Worm (Caenorhabditis elegans) whole organism, late embryonic: ENCODE measurements around the gene F40C5.2.
"Not testable (repeated sequence)": the region's sequence is repeated elsewhere in the genome, so short reads cannot be mapped to it uniquely, and the experiment has no call there.

ENCODE experiments used
- C08G9.2 ChIP-seq: sonication (generic microtip); optimal IDR thresholded peaks from 2 replicates; lab custom pipeline; 2016; ENCODE audit warnings: mild to moderate bottlenecking, missing genetic modification characterization, moderate library complexity, missing compliant biosample characterization
- K02D7.2 ChIP-seq: sonication (generic microtip); optimal IDR thresholded peaks from 2 replicates; lab custom pipeline; 2017; ENCODE audit warnings: mild to moderate bottlenecking, missing genetic modification characterization, missing compliant biosample characterization
- T23F11.4 ChIP-seq: fragments of 200-800 bp; sonication (Bioruptor generic); optimal IDR thresholded peaks from 2 replicates; lab custom pipeline; 2018; ENCODE audit warnings: mild to moderate bottlenecking, missing genetic modification characterization, missing compliant biosample characterization
- ahr-1 ChIP-seq: sonication (generic microtip); optimal IDR thresholded peaks from 2 replicates; lab custom pipeline; 2016; ENCODE audit warnings: missing genetic modification characterization, missing compliant biosample characterization
- ama-1 ChIP-seq: fragments of 150-350 bp; optimal IDR thresholded peaks from 2 replicates; lab custom pipeline; 2014
- ceh-14 ChIP-seq: sonication (generic microtip); optimal IDR thresholded peaks from 2 replicates; lab custom pipeline; 2016; ENCODE audit warnings: missing genotype, missing genetic modification characterization, missing compliant biosample characterization
- ceh-18 ChIP-seq: sonication (generic microtip); optimal IDR thresholded peaks from 2 replicates; lab custom pipeline; 2016; ENCODE audit warnings: missing genetic modification characterization, missing compliant biosample characterization
- ceh-2 ChIP-seq: sonication (generic microtip); optimal IDR thresholded peaks from 2 replicates; lab custom pipeline; 2016; ENCODE audit warnings: missing genotype, missing genetic modification characterization, missing compliant biosample characterization
- ceh-24 ChIP-seq: sonication (generic microtip); optimal IDR thresholded peaks from 2 replicates; lab custom pipeline; 2016; ENCODE audit warnings: mild to moderate bottlenecking, missing genetic modification characterization, missing compliant biosample characterization
- ceh-45 ChIP-seq: fragments of 200-800 bp; sonication (Bioruptor generic); IDR thresholded peaks from 2 replicates; pipeline ENCODE4 v1.3.6; 2022; ENCODE audit warnings: missing genetic modification reagents, missing genetic modification characterization, missing compliant biosample characterization
- ceh-48 ChIP-seq: sonication (generic microtip); optimal IDR thresholded peaks from 2 replicates; lab custom pipeline; 2016; ENCODE audit warnings: missing genetic modification characterization, inconsistent platforms, missing compliant biosample characterization
- che-1 ChIP-seq: sonication (generic microtip); optimal IDR thresholded peaks from 2 replicates; lab custom pipeline; 2016; ENCODE audit warnings: mild to moderate bottlenecking, missing genetic modification characterization, missing compliant biosample characterization
- dve-1 ChIP-seq: sonication (generic microtip); optimal IDR thresholded peaks from 2 replicates; lab custom pipeline; 2017; ENCODE audit warnings: antibody characterized with exemption, mild to moderate bottlenecking, missing genetic modification characterization, missing compliant biosample characterization
- elt-2 ChIP-seq: sonication (generic microtip); optimal IDR thresholded peaks from 2 replicates; lab custom pipeline; 2016; ENCODE audit warnings: missing genetic modification reagents, missing genetic modification characterization, missing compliant biosample characterization
- ets-4 ChIP-seq: sonication (generic microtip); optimal IDR thresholded peaks from 2 replicates; lab custom pipeline; 2016; ENCODE audit warnings: missing genetic modification characterization, missing compliant biosample characterization
- eyg-1 ChIP-seq: sonication (generic microtip); optimal IDR thresholded peaks from 2 replicates; lab custom pipeline; 2016; ENCODE audit warnings: missing genotype, missing genetic modification characterization, missing compliant biosample characterization
- fax-1 ChIP-seq: sonication (generic microtip); optimal IDR thresholded peaks from 2 replicates; lab custom pipeline; 2016; ENCODE audit warnings: missing genotype, missing genetic modification characterization, missing compliant biosample characterization
- hlh-30 ChIP-seq: sonication (generic microtip); optimal IDR thresholded peaks from 2 replicates; lab custom pipeline; 2017; ENCODE audit warnings: antibody characterized with exemption, missing genetic modification characterization, missing compliant biosample characterization; ENCODE audit not compliant: insufficient read depth
- hlh-6 ChIP-seq: sonication (generic microtip); optimal IDR thresholded peaks from 2 replicates; lab custom pipeline; 2016; ENCODE audit warnings: missing genotype, missing genetic modification characterization, missing compliant biosample characterization
- lin-11 ChIP-seq: fragments of 200-800 bp; sonication (Bioruptor generic); optimal IDR thresholded peaks from 2 replicates; lab custom pipeline; 2018; ENCODE audit warnings: mild to moderate bottlenecking, missing genetic modification characterization, missing compliant biosample characterization
- madf-2 ChIP-seq: sonication (generic microtip); optimal IDR thresholded peaks from 2 replicates; lab custom pipeline; 2017; ENCODE audit warnings: missing genetic modification characterization, missing compliant biosample characterization
- mec-3 ChIP-seq: sonication (generic microtip); optimal IDR thresholded peaks from 2 replicates; lab custom pipeline; 2016; ENCODE audit warnings: borderline replicate concordance, missing genetic modification characterization, missing compliant biosample characterization
- nfya-1 ChIP-seq: sonication (generic microtip); optimal IDR thresholded peaks from 2 replicates; lab custom pipeline; 2017; ENCODE audit warnings: missing genetic modification characterization, mild to moderate bottlenecking, missing compliant biosample characterization, antibody characterized with exemption, moderate library complexity
- nhr-11 ChIP-seq: fragments of 150-350 bp; optimal IDR thresholded peaks from 2 replicates; lab custom pipeline; 2014; ENCODE audit warnings: missing biosample characterization, missing genetic modification characterization
- odd-2 ChIP-seq: sonication (generic microtip); optimal IDR thresholded peaks from 2 replicates; lab custom pipeline; 2017; ENCODE audit warnings: antibody characterized with exemption, mild to moderate bottlenecking, missing genetic modification characterization, missing compliant biosample characterization
- pat-9 ChIP-seq: fragments of 200-800 bp; sonication (Bioruptor generic); optimal IDR thresholded peaks from 2 replicates; lab custom pipeline; 2018; ENCODE audit warnings: mild to moderate bottlenecking, missing genetic modification characterization, moderate library complexity, missing compliant biosample characterization
- pha-2 ChIP-seq: sonication (generic microtip); optimal IDR thresholded peaks from 2 replicates; lab custom pipeline; 2017; ENCODE audit warnings: mild to moderate bottlenecking, missing genetic modification characterization, missing compliant biosample characterization
- pros-1 ChIP-seq: fragments of 150-350 bp; optimal IDR thresholded peaks from 2 replicates; lab custom pipeline; 2014; ENCODE audit warnings: missing biosample characterization, missing genetic modification reagents, missing genetic modification characterization
- ref-2 ChIP-seq: sonication (generic microtip); optimal IDR thresholded peaks from 2 replicates; lab custom pipeline; 2016; ENCODE audit warnings: missing genetic modification characterization, missing compliant biosample characterization
- sdc-2 ChIP-seq: sonication (generic microtip); optimal IDR thresholded peaks from 2 replicates; lab custom pipeline; 2016; ENCODE audit warnings: missing genotype, missing genetic modification characterization, missing compliant biosample characterization
- syd-9 ChIP-seq: sonication (generic microtip); optimal IDR thresholded peaks from 2 replicates; lab custom pipeline; 2016; ENCODE audit warnings: mild to moderate bottlenecking, missing genetic modification characterization, moderate library complexity, missing compliant biosample characterization
- unc-42 ChIP-seq: sonication (generic microtip); optimal IDR thresholded peaks from 2 replicates; lab custom pipeline; 2016; ENCODE audit warnings: missing genotype, missing genetic modification characterization, missing compliant biosample characterization
- unc-86 ChIP-seq: sonication (generic microtip); optimal IDR thresholded peaks from 2 replicates; lab custom pipeline; 2016; ENCODE audit warnings: missing genetic modification characterization, missing compliant biosample characterization
- zip-5 ChIP-seq: sonication (generic microtip); optimal IDR thresholded peaks from 2 replicates; lab custom pipeline; 2016; ENCODE audit warnings: missing genetic modification characterization, missing compliant biosample characterization
- ztf-16 ChIP-seq: sonication (generic microtip); optimal IDR thresholded peaks from 2 replicates; lab custom pipeline; 2017; ENCODE audit warnings: missing genetic modification characterization, missing compliant biosample characterization

Gene F40C5.2

ce11 chrV:3558744-3559143 lies 12.1 kb upstream of the F40C5.2 start, which contains the start of gene T24A6.1:
T24A6.1 (plus strand) TSS chrV:3559044.
- TF ChIP-seq zip-5, pros-1, che-1 (tag; lab: Kevin White, UChicago): not testable (repeated sequence)

- TF ChIP-seq nhr-11, ztf-16, madf-2 (tag; lab: Kevin White, UChicago): not testable (repeated sequence)
These were observed 8.0 kb upstream of the F40C5.2 start, which contains the start of gene T24A6.16 for ce11 chrV:3562824-3563223. T24A6.16 (minus strand) TSS chrV:3562924.

- TF ChIP-seq ceh-45 (GFP tag; lab: Robert Waterston, UW); che-1 (tag; lab: Kevin White, UChicago); ceh-18 (tag; lab: Kevin White, UChicago): not testable (repeated sequence)
- TF ChIP-seq, all 69 proteins: peak for 0; not testable (repeated sequence) for 69
These were observed 6.5 kb upstream of the F40C5.2 start, which contains the start of gene T24A6.17 for ce11 chrV:3564335-3564734. T24A6.17 (minus strand) TSS chrV:3564435.

ce11 chrV:3572408-3572807 lies 1.6 kb downstream of the F40C5.2 start, which contains the start of gene F40C5.1:
F40C5.1 (plus strand) TSS chrV:3572708.
- TF ChIP-seq fax-1, ceh-2, K02D7.2 (tag; lab: Kevin White, UChicago): not testable (repeated sequence)

- TF ChIP-seq pros-1 (tag; lab: Kevin White, UChicago) = no peak
- TF ChIP-seq ets-4 (tag; lab: Kevin White, UChicago) = no peak
- no peak for TF ChIP-seq nfya-1 (tag; lab: Kevin White, UChicago)
- no peak for TF ChIP-seq ceh-48 (tag; lab: Kevin White, UChicago)
- no peak for TF ChIP-seq hlh-30 (tag; lab: Kevin White, UChicago)
- no peak for TF ChIP-seq unc-86
- TF ChIP-seq ama-1 = no peak
- no peak for TF ChIP-seq eyg-1 (tag; lab: Kevin White, UChicago)
- no peak for TF ChIP-seq dve-1 (tag; lab: Kevin White, UChicago)
- no peak for TF ChIP-seq hlh-6 (tag; lab: Kevin White, UChicago)
- TF ChIP-seq C08G9.2 (tag; lab: Kevin White, UChicago) = no peak
- TF ChIP-seq pat-9 (tag; lab: Kevin White, UChicago) = no peak
- TF ChIP-seq zip-5 (tag; lab: Kevin White, UChicago) = no peak
- no peak for TF ChIP-seq ahr-1 (tag; lab: Kevin White, UChicago)
- no peak for TF ChIP-seq fax-1 (tag; lab: Kevin White, UChicago)
- TF ChIP-seq lin-11 (tag; lab: Kevin White, UChicago) = no peak
- no peak for TF ChIP-seq mec-3 (tag; lab: Kevin White, UChicago)
- TF ChIP-seq ceh-45 (GFP tag; lab: Robert Waterston, UW) = no peak
These were observed 5.0 kb downstream of the F40C5.2 start, which contains the start of gene grl-27 for ce11 chrV:3575759-3576158. grl-27 (minus strand) TSS chrV:3575859.

DNA sequence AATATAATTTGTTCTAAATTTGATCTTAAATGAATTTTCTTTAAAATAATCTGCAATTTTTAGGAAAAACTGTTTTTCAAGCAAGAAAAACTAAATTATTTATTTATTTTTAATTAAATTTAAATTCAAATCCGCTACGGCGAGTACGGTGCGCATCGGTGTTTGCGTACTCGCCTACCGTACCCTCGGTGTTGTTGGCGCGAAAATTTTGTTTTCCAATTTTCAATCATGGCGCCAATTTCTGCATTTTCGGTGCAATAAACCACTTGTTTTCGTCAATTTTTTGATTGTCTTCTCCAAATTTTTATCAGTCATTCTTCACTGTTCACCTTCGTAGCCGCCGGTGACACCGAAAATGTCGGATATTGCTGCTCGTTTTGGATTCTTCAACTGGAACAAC lies 8.0 kb downstream of the F40C5.2 start, which contains the start of gene pygl-1:
pygl-1 (plus strand) TSS at position 211 of the 400 bp plus-strand sequence.
- no peak for TF ChIP-seq ceh-14
- TF ChIP-seq syd-9 (tag; lab: Kevin White, UChicago) = no peak
- no peak for TF ChIP-seq T23F11.4 (GFP tag; lab: Kevin White, UChicago)
- TF ChIP-seq pros-1 (tag; lab: Kevin White, UChicago) = no peak
- no peak for TF ChIP-seq ets-4 (tag; lab: Kevin White, UChicago)
- no peak for TF ChIP-seq odd-2 (tag; lab: Kevin White, UChicago)
- no peak for TF ChIP-seq ceh-24 (tag; lab: Kevin White, UChicago)
- TF ChIP-seq pha-2 (tag; lab: Kevin White, UChicago) = no peak
- no peak for TF ChIP-seq ref-2 (tag; lab: Kevin White, UChicago)
- TF ChIP-seq elt-2 (tag; lab: Kevin White, UChicago) = no peak
- TF ChIP-seq unc-42 (tag; lab: Kevin White, UChicago) = no peak
- no peak for TF ChIP-seq sdc-2 (tag; lab: Kevin White, UChicago)
